Worm (Caenorhabditis elegans) whole organism, L4 larva: ENCODE measurements around the gene blos-8.

Experiments
- D1046.2 ChIP-seq: fragments of 200-800 bp; sonication (Bioruptor generic); IDR thresholded peaks from 2 replicates; pipeline ENCODE4 v1.3.6; 2022; ENCODE audit warnings: missing genetic modification characterization, missing compliant biosample characterization
- F37D6.2 ChIP-seq: sonication (generic microtip); optimal IDR thresholded peaks from 2 replicates; lab custom pipeline; 2016; ENCODE audit warnings: mild to moderate bottlenecking, missing genetic modification characterization, missing compliant biosample characterization
- R02D3.7 ChIP-seq: fragments of 150-350 bp; sonication (generic microtip); optimal IDR thresholded peaks from 3 replicates; lab custom pipeline; 2014; ENCODE audit warnings: missing biosample characterization, missing genetic modification characterization
- Y48G9A.11 ChIP-seq: fragments of 200-800 bp; sonication (Bioruptor generic); IDR thresholded peaks from 2 replicates; pipeline ENCODE4 v1.3.6; 2022; ENCODE audit warnings: missing genetic modification reagents, missing genetic modification characterization, missing compliant biosample characterization
- Y75B8A.6 ChIP-seq: fragments of 200-800 bp; sonication (Bioruptor generic); IDR thresholded peaks from 2 replicates; pipeline ENCODE4 v1.3.6; 2022; ENCODE audit warnings: missing genetic modification reagents, missing genetic modification characterization, missing compliant biosample characterization
- aha-1 ChIP-seq: fragments of 150-350 bp; peaks from one replicate; lab custom pipeline; 2014; ENCODE audit warnings: missing biosample characterization, missing genetic modification characterization
- ceh-28 ChIP-seq: fragments of 150-350 bp; optimal IDR thresholded peaks from 2 replicates; lab custom pipeline; 2014; ENCODE audit warnings: missing biosample characterization, missing genetic modification reagents, missing genetic modification characterization
- ceh-62 ChIP-seq: sonication (generic microtip); optimal IDR thresholded peaks from 2 replicates; lab custom pipeline; 2017; ENCODE audit warnings: missing biosample characterization, missing genetic modification characterization
- ces-1 ChIP-seq: fragments of 150-350 bp; sonication (generic microtip); optimal IDR thresholded peaks from 4 replicates; lab custom pipeline; 2014; ENCODE audit warnings: missing biosample characterization, missing genetic modification reagents, missing genetic modification characterization
- ctbp-1 ChIP-seq: fragments of 200-800 bp; sonication (Bioruptor generic); IDR thresholded peaks from 2 replicates; pipeline ENCODE4 v1.3.6; 2022; ENCODE audit warnings: missing genetic modification reagents, missing genetic modification characterization, missing compliant biosample characterization
- daf-12 ChIP-seq: fragments of 150-350 bp; optimal IDR thresholded peaks from 2 replicates; lab custom pipeline; 2014; ENCODE audit warnings: missing biosample characterization, missing genetic modification reagents, missing genetic modification characterization
- daf-19 ChIP-seq: fragments of 200-800 bp; sonication (Bioruptor generic); conservative IDR thresholded peaks from 2 replicates; pipeline ENCODE4 v1.3.6; 2022; ENCODE audit warnings: missing genetic modification characterization, missing compliant biosample characterization
- daf-8 ChIP-seq: fragments of 200-800 bp; sonication (Bioruptor generic); IDR thresholded peaks from 2 replicates; pipeline ENCODE4 v1.3.6; 2022; ENCODE audit warnings: missing genetic modification characterization, missing compliant biosample characterization
- dmd-6 ChIP-seq: fragments of 200-800 bp; sonication (Bioruptor generic); IDR thresholded peaks from 2 replicates; pipeline ENCODE4 v1.3.6; 2022; ENCODE audit warnings: missing genetic modification reagents, missing genetic modification characterization, missing compliant biosample characterization
- dmd-8 ChIP-seq: fragments of 200-800 bp; sonication (Bioruptor generic); IDR thresholded peaks from 2 replicates; pipeline ENCODE4 v1.3.6; 2022; ENCODE audit warnings: missing genetic modification characterization, missing compliant biosample characterization
- dmd-9 ChIP-seq: fragments of 200-800 bp; sonication (Bioruptor generic); IDR thresholded peaks from 2 replicates; pipeline ENCODE4 v1.3.6; 2022; ENCODE audit warnings: missing genetic modification reagents, missing genetic modification characterization, missing compliant biosample characterization
- egl-27 ChIP-seq: sonication (generic microtip); optimal IDR thresholded peaks from 3 replicates; lab custom pipeline; 2017; ENCODE audit warnings: missing biosample characterization, missing genetic modification reagents, missing genetic modification characterization
- egl-43 ChIP-seq: fragments of 200-800 bp; sonication (Bioruptor generic); IDR thresholded peaks from 2 replicates; pipeline ENCODE4 v1.3.6; 2022; ENCODE audit warnings: missing genetic modification reagents, missing genetic modification characterization, missing compliant biosample characterization
- fkh-10 ChIP-seq: fragments of 150-350 bp; optimal IDR thresholded peaks from 2 replicates; lab custom pipeline; 2014; ENCODE audit warnings: missing biosample characterization, missing genetic modification reagents, missing genetic modification characterization
- hif-1 ChIP-seq, 2 experiments: sonication (generic microtip); optimal IDR thresholded peaks; 2 replicates each; lab custom pipeline; 2016 to 2017; ENCODE audit warnings: missing compliant biosample characterization in 2 of 2, missing genetic modification characterization in 2 of 2, missing genetic modification reagents in 2 of 2, missing genotype in 2 of 2, mild to moderate bottlenecking in 1 of 2
- hlh-30 ChIP-seq: sonication (generic microtip); optimal IDR thresholded peaks from 2 replicates; lab custom pipeline; 2017; ENCODE audit warnings: antibody characterized with exemption, mild to moderate bottlenecking, missing genetic modification characterization, missing compliant biosample characterization; ENCODE audit not compliant: insufficient read depth
- hmg-1.1 ChIP-seq: fragments of 200-800 bp; sonication (Bioruptor generic); IDR thresholded peaks from 2 replicates; pipeline ENCODE4 v1.3.6; 2022; ENCODE audit warnings: missing genetic modification reagents, missing genetic modification characterization, missing compliant biosample characterization
- jun-1 ChIP-seq: fragments of 150-350 bp; optimal IDR thresholded peaks from 2 replicates; lab custom pipeline; 2014; ENCODE audit warnings: missing biosample characterization, missing genetic modification reagents, missing genetic modification characterization
- lin-13 ChIP-seq: fragments of 150-350 bp; optimal IDR thresholded peaks from 2 replicates; lab custom pipeline; 2014; ENCODE audit warnings: missing biosample characterization, missing genetic modification reagents, missing genetic modification characterization
- lin-15B ChIP-seq: fragments of 150-350 bp; sonication (generic microtip); optimal IDR thresholded peaks from 3 replicates; lab custom pipeline; 2014; ENCODE audit warnings: missing biosample characterization, missing genetic modification characterization
- lin-29 ChIP-seq: fragments of 200-800 bp; sonication (Bioruptor generic); IDR thresholded peaks from 2 replicates; pipeline ENCODE4 v1.3.6; 2022; ENCODE audit warnings: missing genetic modification reagents, missing genetic modification characterization, missing compliant biosample characterization
- lin-38 ChIP-seq: fragments of 200-800 bp; sonication (Bioruptor generic); IDR thresholded peaks from 2 replicates; pipeline ENCODE4 v1.3.6; 2022; ENCODE audit warnings: missing genetic modification reagents, missing genetic modification characterization, missing compliant biosample characterization
- lin-39 ChIP-seq: fragments of 150-350 bp; optimal IDR thresholded peaks from 2 replicates; lab custom pipeline; 2014; ENCODE audit warnings: missing biosample characterization, missing genetic modification reagents, missing genetic modification characterization
- lir-3 ChIP-seq: sonication (generic microtip); optimal IDR thresholded peaks from 2 replicates; lab custom pipeline; 2016; ENCODE audit warnings: mild to moderate bottlenecking, missing genetic modification characterization, missing compliant biosample characterization
- madf-9 ChIP-seq: fragments of 200-800 bp; sonication (Bioruptor generic); conservative IDR thresholded peaks from 2 replicates; pipeline ENCODE4 v1.3.6; 2022; ENCODE audit warnings: missing genetic modification reagents, missing genetic modification characterization, missing compliant biosample characterization
- mdl-1 ChIP-seq, 2 experiments: fragments of 150-350 bp in 1 of 2; sonication (generic microtip) in 1 of 2; optimal IDR thresholded peaks; 2 replicates each; lab custom pipeline; 2014 to 2017; ENCODE audit warnings: missing biosample characterization in 2 of 2, missing genetic modification characterization in 2 of 2
- mdt-29 ChIP-seq: fragments of 200-800 bp; sonication (Bioruptor generic); IDR thresholded peaks from 2 replicates; pipeline ENCODE4 v1.3.6; 2022; ENCODE audit warnings: missing genetic modification reagents, missing genetic modification characterization, missing compliant biosample characterization
- mep-1 ChIP-seq: fragments of 150-350 bp; sonication (generic microtip); optimal IDR thresholded peaks from 3 replicates; lab custom pipeline; 2014; ENCODE audit warnings: missing biosample characterization, missing genetic modification characterization
- mes-2 ChIP-seq: sonication (generic microtip); optimal IDR thresholded peaks from 2 replicates; lab custom pipeline; 2016; ENCODE audit warnings: missing genotype, mild to moderate bottlenecking, missing genetic modification characterization, missing compliant biosample characterization; ENCODE audit not compliant: poor library complexity, severe bottlenecking
- nhr-10 ChIP-seq: fragments of 150-350 bp; optimal IDR thresholded peaks from 2 replicates; lab custom pipeline; 2014; ENCODE audit warnings: missing biosample characterization, missing genetic modification characterization
- nhr-28 ChIP-seq: fragments of 150-350 bp; optimal IDR thresholded peaks from 2 replicates; lab custom pipeline; 2014; ENCODE audit warnings: missing biosample characterization, missing genetic modification characterization
- nhr-76 ChIP-seq: fragments of 150-350 bp; optimal IDR thresholded peaks from 2 replicates; lab custom pipeline; 2014; ENCODE audit warnings: missing biosample characterization, missing genetic modification characterization
- nhr-77 ChIP-seq: fragments of 150-350 bp; optimal IDR thresholded peaks from 2 replicates; lab custom pipeline; 2014; ENCODE audit warnings: missing biosample characterization, missing genetic modification characterization
- php-3 ChIP-seq: fragments of 200-800 bp; sonication (Bioruptor generic); IDR thresholded peaks from 2 replicates; pipeline ENCODE4 v1.3.6; 2022; ENCODE audit warnings: missing genetic modification reagents, missing genetic modification characterization, missing compliant biosample characterization
- pqm-1 ChIP-seq: sonication (generic microtip); optimal IDR thresholded peaks from 2 replicates; lab custom pipeline; 2017; ENCODE audit warnings: missing biosample characterization, missing genetic modification characterization
- rbr-2 ChIP-seq: sonication (generic microtip); optimal IDR thresholded peaks from 2 replicates; lab custom pipeline; 2016; ENCODE audit warnings: missing genotype, missing genetic modification characterization, missing compliant biosample characterization
- set-16 ChIP-seq: fragments of 200-800 bp; sonication (Bioruptor generic); IDR thresholded peaks from 2 replicates; pipeline ENCODE4 v1.3.6; 2022; ENCODE audit warnings: missing genetic modification reagents, missing genetic modification characterization, missing compliant biosample characterization
- skn-1 ChIP-seq: fragments of 150-350 bp; optimal IDR thresholded peaks from 2 replicates; lab custom pipeline; 2014; ENCODE audit warnings: missing biosample characterization, missing genetic modification characterization
- snpc-4 ChIP-seq: fragments of 150-350 bp; optimal IDR thresholded peaks from 2 replicates; lab custom pipeline; 2014; ENCODE audit warnings: missing biosample characterization, missing genetic modification characterization
- tra-1 ChIP-seq: fragments of 200-800 bp; sonication (Bioruptor generic); IDR thresholded peaks from 2 replicates; pipeline ENCODE4 v1.3.6; 2022; ENCODE audit warnings: missing genetic modification reagents, missing genetic modification characterization, missing compliant biosample characterization
- unc-39 ChIP-seq: sonication (generic microtip); optimal IDR thresholded peaks from 2 replicates; lab custom pipeline; 2017; ENCODE audit warnings: missing biosample characterization, missing genetic modification characterization
- vab-7 ChIP-seq: fragments of 200-800 bp; sonication (Bioruptor generic); IDR thresholded peaks from 2 replicates; pipeline ENCODE4 v1.3.6; 2022; ENCODE audit warnings: missing genetic modification reagents, missing genetic modification characterization, missing compliant biosample characterization
- zag-1 ChIP-seq: fragments of 150-350 bp; optimal IDR thresholded peaks from 2 replicates; lab custom pipeline; 2014; ENCODE audit warnings: missing biosample characterization, missing genetic modification characterization
- zfp-2 ChIP-seq: sonication (generic microtip); optimal IDR thresholded peaks from 2 replicates; lab custom pipeline; 2016; ENCODE audit warnings: mild to moderate bottlenecking, missing genetic modification characterization, missing compliant biosample characterization
- zip-11 ChIP-seq: fragments of 200-800 bp; sonication (Bioruptor generic); IDR thresholded peaks from 2 replicates; pipeline ENCODE4 v1.3.6; 2022; ENCODE audit warnings: missing genetic modification characterization, missing compliant biosample characterization
- ztf-11 ChIP-seq: fragments of 150-350 bp; optimal IDR thresholded peaks from 2 replicates; lab custom pipeline; 2014; ENCODE audit warnings: missing biosample characterization, missing genetic modification characterization

The blos-8 gene

DNA sequence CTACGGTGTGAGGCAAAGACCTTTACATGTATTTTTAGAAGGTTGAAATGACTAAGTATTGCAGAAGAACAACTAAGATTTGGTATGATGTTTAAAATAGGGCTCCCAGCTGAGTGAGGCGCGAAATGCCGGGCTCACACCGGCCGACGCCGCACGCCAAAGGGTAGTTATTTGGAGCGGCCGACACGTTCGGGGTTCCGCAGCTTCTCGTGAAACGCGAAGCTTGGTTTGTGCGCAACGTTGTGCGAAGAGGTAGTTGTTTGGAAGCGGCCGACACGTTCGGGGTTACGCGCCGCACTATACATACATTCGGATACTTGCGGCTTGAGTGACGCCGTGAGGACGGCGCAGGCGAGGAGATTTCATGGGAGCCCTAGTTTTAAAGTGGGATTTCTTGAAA is 42.7 kb downstream of the blos-8 start:
- no peak for TF ChIP-seq lir-3 (tag; lab: Kevin White, UChicago)
- TF ChIP-seq mep-1, result no peak
- peak; percentile 59; the same call in 1 of the 2 replicates for TF ChIP-seq egl-43
- peak; percentile 76 for TF ChIP-seq set-16 (GFP tag; lab: Robert Waterston, UW)

- peak; percentile 20 for TF ChIP-seq hlh-30 (tag; lab: Kevin White, UChicago)
- TF ChIP-seq dmd-6 (GFP tag; lab: Robert Waterston, UW), result peak; percentile 45
- 0 out of 2 replicates have a peak, but pooled peaks have one; percentile 30 for TF ChIP-seq tra-1 (GFP tag; lab: Robert Waterston, UW)
- no peak for TF ChIP-seq zip-11 (GFP tag; lab: Robert Waterston, UW)
- no peak for TF ChIP-seq ces-1 (GFP tag; lab: Kevin White, UChicago)
- no peak for TF ChIP-seq daf-12 (tag; lab: Kevin White, UChicago)
- no peak for TF ChIP-seq ceh-28
- no peak for TF ChIP-seq daf-19 (GFP tag; lab: Robert Waterston, UW)
- no peak for TF ChIP-seq nhr-76 (tag; lab: Kevin White, UChicago)
- TF ChIP-seq D1046.2, result no peak
- peak; percentile 96 for TF ChIP-seq aha-1 (tag; lab: Kevin White, UChicago)
- TF ChIP-seq F37D6.2, result peak; percentile 46
- no peak for TF ChIP-seq daf-8 (GFP tag; lab: Robert Waterston, UW)
- TF ChIP-seq zfp-2 (tag; lab: Kevin White, UChicago), result no peak
- TF ChIP-seq vab-7 (GFP tag; lab: Robert Waterston, UW), result no peak
- TF ChIP-seq Y75B8A.6 (GFP tag; lab: Robert Waterston, UW), result no peak
- no peak for TF ChIP-seq mdt-29 (GFP tag; lab: Robert Waterston, UW)
- no peak for TF ChIP-seq lin-38
- no peak for TF ChIP-seq Y48G9A.11 (GFP tag; lab: Robert Waterston, UW)
- TF ChIP-seq snpc-4 (tag; lab: Kevin White, UChicago), result no peak
- TF ChIP-seq ctbp-1, result peak; percentile 84
- TF ChIP-seq unc-39 (tag; lab: Kevin White, UChicago), result no peak
- no peak for TF ChIP-seq lin-29
- TF ChIP-seq madf-9 (GFP tag; lab: Robert Waterston, UW), result no peak
- TF ChIP-seq nhr-28 (tag; lab: Kevin White, UChicago), result no peak
- peak in 1 of 2 experiments; percentile 51 for TF ChIP-seq mdl-1 (tag; optimal IDR thresholded peaks at IDR 0.05; lab: Kevin White, UChicago)
- TF ChIP-seq zag-1, result no peak
- no peak for TF ChIP-seq lin-15B (tag; lab: Kevin White, UChicago)
- no peak for TF ChIP-seq R02D3.7 (tag; lab: Kevin White, UChicago)
- TF ChIP-seq pqm-1 (tag; lab: Kevin White, UChicago), result no peak
- TF ChIP-seq dmd-9 (GFP tag; lab: Robert Waterston, UW), result no peak
- TF ChIP-seq lin-13 (GFP tag; lab: Kevin White, UChicago), result no peak
- TF ChIP-seq hif-1 (tag; optimal IDR thresholded peaks at IDR 0.05; lab: Kevin White, UChicago), result peak in 1 of 2 experiments; percentile 20
- no peak for TF ChIP-seq nhr-10 (tag; lab: Kevin White, UChicago)
- peak; percentile 87 for TF ChIP-seq fkh-10 (GFP tag; lab: Kevin White, UChicago)
- TF ChIP-seq rbr-2 (tag; lab: Kevin White, UChicago), result peak; percentile 75
- TF ChIP-seq dmd-8 (GFP tag; lab: Robert Waterston, UW), result no peak
- no peak for TF ChIP-seq lin-39 (tag; lab: Kevin White, UChicago)
- no peak for TF ChIP-seq ceh-62 (tag; lab: Kevin White, UChicago)
- TF ChIP-seq skn-1, result no peak
- TF ChIP-seq nhr-77 (tag; lab: Kevin White, UChicago), result no peak
- no peak for TF ChIP-seq mes-2 (tag; lab: Kevin White, UChicago)
- peak; percentile 69 for TF ChIP-seq hmg-1.1 (GFP tag; lab: Robert Waterston, UW)
- TF ChIP-seq egl-27 (tag; lab: Kevin White, UChicago), result no peak
- TF ChIP-seq jun-1 (tag; lab: Kevin White, UChicago), result no peak
- no peak for TF ChIP-seq ztf-11 (tag; lab: Kevin White, UChicago)
- TF ChIP-seq php-3, result no peak
- TF ChIP-seq mep-1, result peak; percentile 45
Observed at ce11 chrX:15385807-15386349, 45.1 kb downstream of the blos-8 start.
